Worm (Caenorhabditis elegans): Measurements from ENCODE around the gene Y26G10.5.

Y26G10.5 gene

DNA sequence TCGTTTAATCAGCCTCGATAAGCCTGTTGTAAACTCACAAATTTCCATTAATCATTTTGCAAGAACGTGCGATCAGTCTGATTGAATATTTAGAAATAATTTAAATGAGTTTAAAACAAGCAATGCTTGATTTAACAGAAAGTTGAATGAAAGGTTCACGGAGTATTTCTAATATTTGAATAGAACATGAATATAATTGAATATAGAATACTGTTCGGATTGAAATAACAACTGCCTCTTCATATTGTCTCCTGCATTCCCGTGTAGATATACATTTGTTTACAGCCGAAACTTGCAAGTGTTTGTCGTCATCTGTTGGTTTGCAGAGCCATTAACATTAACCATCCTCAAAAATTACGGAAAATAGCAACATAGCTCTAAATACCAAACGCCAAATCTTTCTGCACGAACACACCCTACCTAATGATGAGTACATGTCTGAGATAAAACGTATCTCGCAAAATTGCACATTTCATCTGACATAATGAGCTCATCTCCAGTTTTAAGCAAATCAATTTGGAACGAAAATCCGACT, at the start of gene Y26G10.5, which contains the start of gene srh-32:
Gene Y26G10.5 (minus strand): TSS at position 101 of the 535 bp plus-strand sequence.
Gene srh-32 (plus strand): TSS at position 485 of the 535 bp plus-strand sequence.
- TF ChIP-seq mef-2 (tag; optimal IDR thresholded peaks at IDR 0.05) = no peak
- no peak for TF ChIP-seq C34B4.2 (tag; optimal IDR thresholded peaks at IDR 0.05)
- no peak for TF ChIP-seq aha-1 (tag; optimal IDR thresholded peaks at IDR 0.05)
- no peak for TF ChIP-seq sox-4 (tag; optimal IDR thresholded peaks at IDR 0.05)
- no peak for TF ChIP-seq irx-1 (tag; optimal IDR thresholded peaks at IDR 0.05)
- no peak for TF ChIP-seq elt-2 (tag; optimal IDR thresholded peaks at IDR 0.05)
- no peak for TF ChIP-seq unc-30 (tag; optimal IDR thresholded peaks at IDR 0.05)
- TF ChIP-seq alr-1 (tag; optimal IDR thresholded peaks at IDR 0.05; ENCODE audit: borderline replicate concordance) = no peak
- no peak for TF ChIP-seq jun-1 (tag; optimal IDR thresholded peaks at IDR 0.05)
- no peak for TF ChIP-seq xbp-1 (tag; optimal IDR thresholded peaks at IDR 0.05)

DNA sequence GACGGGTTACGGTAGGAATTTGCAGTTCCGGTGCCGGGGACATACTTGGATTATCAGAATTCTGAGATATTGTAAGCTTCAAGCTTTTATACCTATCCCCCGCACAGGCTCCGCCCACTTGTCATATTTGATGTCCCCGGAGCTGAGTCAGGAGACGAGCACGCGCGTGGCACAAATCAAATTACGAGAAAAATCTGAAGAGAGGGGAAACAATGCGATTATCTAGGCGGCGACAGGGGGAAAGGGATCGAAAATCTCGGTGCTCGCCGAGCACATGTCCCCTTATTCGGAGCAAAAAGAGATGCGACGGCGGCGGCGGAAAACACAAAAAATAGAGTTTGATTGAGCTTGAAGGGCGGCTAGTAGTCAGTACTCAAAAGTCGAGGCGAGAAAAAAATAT, 48.6 kb upstream of the Y26G10.5 start, which contains the start of gene R12G8.1:
Gene R12G8.1 (minus strand): TSS at position 63 of the 400 bp plus-strand sequence.
- peak; percentile 66 for TF ChIP-seq ces-1 (GFP tag; optimal IDR thresholded peaks at IDR 0.05)
- peak; percentile 51 for TF ChIP-seq nhr-71 (tag; optimal IDR thresholded peaks at IDR 0.05)
- TF ChIP-seq fkh-10 (GFP tag; optimal IDR thresholded peaks at IDR 0.05) = peak; percentile 89
- peak; percentile 78 for TF ChIP-seq lin-14 (GFP tag; optimal IDR thresholded peaks at IDR 0.05)
- no peak for TF ChIP-seq ceh-63 (GFP tag; optimal IDR thresholded peaks at IDR 0.05)
- no peak for TF ChIP-seq elt-2 (tag; optimal IDR thresholded peaks at IDR 0.05)
- TF ChIP-seq efl-1 (optimal IDR thresholded peaks at IDR 0.05) = no peak
- TF ChIP-seq efl-1 (GFP tag; optimal IDR thresholded peaks at IDR 0.05 in 1 of 2) = peak in 1 of 2 experiments; percentile 74
- TF ChIP-seq lsy-2 (tag; optimal IDR thresholded peaks at IDR 0.05) = peak in 1 of 2 experiments; percentile 1

DNA sequence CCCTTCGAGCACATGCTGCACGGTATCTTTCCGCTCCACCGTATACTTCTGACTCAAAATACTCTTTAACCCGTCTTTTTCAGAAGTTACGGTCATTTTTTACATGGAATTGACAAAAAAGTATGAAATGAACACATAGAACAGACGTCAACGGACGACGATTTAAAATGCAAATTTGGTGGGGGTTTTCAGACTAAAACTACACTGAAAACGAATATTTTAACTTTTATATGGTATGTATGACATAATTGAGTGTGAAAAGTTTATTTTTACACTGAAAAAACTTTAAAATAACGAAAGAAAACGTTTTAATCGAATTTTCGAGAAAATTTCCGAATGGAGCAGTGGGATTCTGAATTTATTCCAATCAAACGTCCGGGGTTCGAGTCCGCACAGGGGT, 46.3 kb upstream of the Y26G10.5 start, which contains the start of gene twk-36:
Gene twk-36 (minus strand): TSS at position 101 of the 400 bp plus-strand sequence.
- TF ChIP-seq lsy-2 (tag; optimal IDR thresholded peaks at IDR 0.05) (no peak), C16A3.4 (tag; optimal IDR thresholded peaks at IDR 0.05) (no peak), mab-9 (GFP tag; IDR thresholded peaks at IDR 0.05) (no peak), nhr-71 (tag; optimal IDR thresholded peaks at IDR 0.05) (no peak), pax-3 (tag; optimal IDR thresholded peaks at IDR 0.05) (no peak), isw-1 (GFP tag; IDR thresholded peaks at IDR 0.05) (no peak), nhr-85 (tag) (no peak), unc-62 (GFP tag; optimal IDR thresholded peaks at IDR 0.05) (no peak)

DNA sequence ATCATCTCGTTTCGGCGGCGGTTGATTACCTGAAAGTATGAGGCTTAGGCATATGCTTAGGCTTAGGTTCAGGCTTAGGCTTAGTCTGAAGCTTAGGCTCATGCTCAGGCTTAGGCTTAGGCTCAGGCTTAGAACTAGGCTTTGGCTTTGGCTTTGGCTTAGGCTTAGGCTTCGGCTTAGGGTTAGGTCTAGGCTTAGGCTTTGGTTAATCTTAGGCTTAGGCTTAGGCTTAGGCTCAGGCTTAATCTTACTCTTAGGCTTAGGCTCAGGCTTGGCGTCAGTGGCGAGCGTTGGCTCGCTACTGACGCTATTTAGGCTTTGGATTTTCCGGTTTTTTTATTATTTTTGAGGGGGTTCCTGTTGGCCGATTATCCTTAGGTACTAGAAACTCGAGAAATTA, 43.2 kb upstream of the Y26G10.5 start:
- TF ChIP-seq sptf-1 (tag; optimal IDR thresholded peaks at IDR 0.05) (no peak), snpc-4 (tag; optimal IDR thresholded peaks at IDR 0.05) (no peak), ceh-88 (GFP tag; IDR thresholded peaks at IDR 0.05) (no peak), F16B12.6 (tag; optimal IDR thresholded peaks at IDR 0.05) (no peak), ztf-4 (tag; optimal IDR thresholded peaks at IDR 0.05) (no peak), lin-39 (tag; optimal IDR thresholded peaks at IDR 0.05) (no peak), nhr-20 (tag; optimal IDR thresholded peaks at IDR 0.05) (no peak), jun-1 (tag; optimal IDR thresholded peaks at IDR 0.05) (no peak)

DNA sequence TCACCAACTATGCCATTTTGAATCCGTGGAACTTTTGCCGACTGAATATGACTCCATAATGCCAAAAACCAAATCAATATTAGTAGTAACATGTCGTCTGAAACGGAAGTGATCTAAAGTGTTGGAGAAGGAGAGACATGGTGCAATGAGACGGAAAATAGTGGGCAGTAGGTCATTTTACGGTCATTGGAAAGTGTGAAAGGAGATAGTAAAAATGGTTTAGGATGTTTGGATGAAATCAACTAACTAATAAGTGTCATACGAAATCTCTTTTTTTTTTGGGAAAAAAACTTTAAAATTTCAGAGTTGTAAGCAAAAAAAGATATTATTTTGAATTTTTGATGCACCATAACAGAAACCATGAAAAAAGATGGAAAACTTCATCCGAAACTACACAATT, 39.2 kb upstream of the Y26G10.5 start, which contains the start of gene cutl-4:
Gene cutl-4 (minus strand): TSS at position 101 of the 400 bp plus-strand sequence.
- TF ChIP-seq ceh-90 (tag; optimal IDR thresholded peaks at IDR 0.05) (no peak), lin-35 (GFP tag; optimal IDR thresholded peaks at IDR 0.05) (no peak), lin-14 (GFP tag; optimal IDR thresholded peaks at IDR 0.05) (no peak), hlh-4 (tag; optimal IDR thresholded peaks at IDR 0.05) (no peak), ceh-8 (GFP tag; optimal IDR thresholded peaks at IDR 0.05) (no peak), ces-1 (GFP tag; optimal IDR thresholded peaks at IDR 0.05) (no peak), pax-3 (tag; optimal IDR thresholded peaks at IDR 0.05) (no peak), lin-39 (tag; optimal IDR thresholded peaks at IDR 0.05) (no peak), ceh-63 (GFP tag; optimal IDR thresholded peaks at IDR 0.05) (no peak), nhr-47 (tag; optimal IDR thresholded peaks at IDR 0.05) (no peak), sox-4 (tag; optimal IDR thresholded peaks at IDR 0.05) (no peak)

Data from whole organism, L1 larva.